Fruit fly (Drosophila melanogaster) whole organism, embryonic: ENCODE measurements around the gene CG13884.
A peak's percentile ranks its signal among the peaks of the same experiment; 100 is the strongest.

ENCODE experiments used
- CG10959 ChIP-seq: fragments of 200-800 bp; sonication (Bioruptor generic); IDR thresholded peaks from 2 replicates; pipeline ENCODE4 v1.3.6; 2022; ENCODE audit warnings: missing biosample characterization, missing genetic modification characterization
- CG11398 ChIP-seq: fragments of 200-800 bp; sonication (Bioruptor generic); optimal IDR thresholded peaks from 2 replicates; lab custom pipeline; 2016; ENCODE audit warnings: missing biosample characterization, missing genetic modification characterization
- CG13775 ChIP-seq: fragments of 200-800 bp; sonication (Bioruptor generic); optimal IDR thresholded peaks from 3 replicates; lab custom pipeline; 2017; ENCODE audit warnings: missing biosample characterization, mild to moderate bottlenecking, missing genetic modification characterization
- CG14860 ChIP-seq: fragments of 200-800 bp; sonication (Bioruptor generic); IDR thresholded peaks from 3 replicates; pipeline ENCODE4 v1.3.6; 2022; ENCODE audit warnings: missing biosample characterization, missing genetic modification characterization; ENCODE audit not compliant: partially characterized antibody
- CG15479 ChIP-seq: fragments of 200-800 bp; sonication (Bioruptor generic); optimal IDR thresholded peaks from 3 replicates; lab custom pipeline; 2019; ENCODE audit warnings: missing biosample characterization, mild to moderate bottlenecking, missing genetic modification characterization, moderate library complexity
- CG16813 ChIP-seq: fragments of 200-800 bp; sonication (Bioruptor generic); IDR thresholded peaks from 3 replicates; pipeline ENCODE4 v1.3.6; 2022; ENCODE audit warnings: missing biosample characterization, missing genetic modification characterization; ENCODE audit not compliant: partially characterized antibody
- CG17568 ChIP-seq: fragments of 200-800 bp; sonication (Bioruptor generic); optimal IDR thresholded peaks from 2 replicates; lab custom pipeline; 2018; ENCODE audit warnings: missing biosample characterization, mild to moderate bottlenecking, missing genetic modification characterization, moderate library complexity
- CG17612 ChIP-seq: fragments of 200-800 bp; sonication (Bioruptor generic); IDR thresholded peaks from 2 replicates; pipeline ENCODE4 v1.3.6; 2022; ENCODE audit warnings: missing biosample characterization, missing genetic modification characterization
- CG2120 ChIP-seq: fragments of 200-800 bp; sonication (Bioruptor generic); optimal IDR thresholded peaks from 3 replicates; lab custom pipeline; 2016; ENCODE audit warnings: missing biosample characterization, missing genetic modification characterization
- CG2875 ChIP-seq: fragments of 200-800 bp; sonication (Bioruptor generic); optimal IDR thresholded peaks from 2 replicates; lab custom pipeline; 2017; ENCODE audit warnings: missing biosample characterization, mild to moderate bottlenecking, missing genetic modification characterization, missing genetic modification reagents
- CG33213 ChIP-seq: fragments of 200-800 bp; sonication (Bioruptor generic); optimal IDR thresholded peaks from 3 replicates; lab custom pipeline; 2016; ENCODE audit warnings: missing biosample characterization, missing genetic modification characterization
- CG34224 ChIP-seq: fragments of 200-800 bp; sonication (Bioruptor generic); IDR thresholded peaks from 3 replicates; pipeline ENCODE4 v1.3.6; 2022; ENCODE audit warnings: missing biosample characterization, missing genetic modification characterization; ENCODE audit not compliant: partially characterized antibody
- CG34376 ChIP-seq: fragments of 200-800 bp; sonication (Bioruptor generic); optimal IDR thresholded peaks from 2 replicates; lab custom pipeline; 2018; ENCODE audit warnings: missing biosample characterization, mild to moderate bottlenecking, missing genetic modification characterization
- CG3847 ChIP-seq: fragments of 200-800 bp; sonication (Bioruptor generic); IDR thresholded peaks from 2 replicates; pipeline ENCODE4 v1.3.6; 2022; ENCODE audit warnings: missing biosample characterization, missing genetic modification characterization
- CG4617 ChIP-seq: fragments of 200-800 bp; sonication (Bioruptor generic); optimal IDR thresholded peaks from 3 replicates; lab custom pipeline; 2016; ENCODE audit warnings: missing biosample characterization, missing genetic modification characterization, borderline replicate concordance
- CG4730 ChIP-seq: fragments of 200-800 bp; sonication (Bioruptor generic); IDR thresholded peaks from 2 replicates; pipeline ENCODE4 v1.3.6; 2022; ENCODE audit warnings: missing biosample characterization, missing genetic modification characterization
- CG7987 ChIP-seq: fragments of 200-800 bp; sonication (Bioruptor generic); optimal IDR thresholded peaks from 2 replicates; lab custom pipeline; 2018; ENCODE audit warnings: missing biosample characterization, mild to moderate bottlenecking, missing genetic modification characterization, moderate library complexity
- CG9797 ChIP-seq: fragments of 200-800 bp; sonication (Bioruptor generic); optimal IDR thresholded peaks from 3 replicates; lab custom pipeline; 2018; ENCODE audit warnings: missing biosample characterization, mild to moderate bottlenecking, missing genetic modification characterization
- CoRest ChIP-seq: fragments of 200-800 bp; sonication (Bioruptor generic); optimal IDR thresholded peaks from 3 replicates; lab custom pipeline; 2018; ENCODE audit warnings: missing biosample characterization, mild to moderate bottlenecking, missing genetic modification characterization, moderate library complexity
- Doc2 ChIP-seq: fragments of 200-800 bp; sonication (Bioruptor generic); IDR thresholded peaks from 2 replicates; pipeline ENCODE4 v1.3.6; 2022; ENCODE audit warnings: missing biosample characterization, missing genetic modification characterization
- Ets97D ChIP-seq: fragments of 200-800 bp; sonication (Bioruptor generic); optimal IDR thresholded peaks from 3 replicates; lab custom pipeline; 2016; ENCODE audit warnings: missing biosample characterization, missing genetic modification characterization
- Hr3 ChIP-seq: fragments of 200-800 bp; sonication (Bioruptor generic); optimal IDR thresholded peaks from 3 replicates; lab custom pipeline; 2016; ENCODE audit warnings: missing biosample characterization, missing genetic modification characterization
- Hr51 ChIP-seq, 2 experiments: fragments of 200-800 bp; sonication (Bioruptor generic); optimal IDR thresholded peaks; 2 replicates in 1 of 2; 3 replicates in 1 of 2; lab custom pipeline; 2016 to 2018; ENCODE audit warnings: missing biosample characterization in 2 of 2, missing genetic modification characterization in 2 of 2, mild to moderate bottlenecking in 1 of 2, moderate library complexity in 1 of 2
- Hr78 ChIP-seq, 2 experiments: fragments of 200-800 bp in 1 of 2; fragments of >200 bp in 1 of 2; sonication (Bioruptor generic) in 1 of 2; optimal IDR thresholded peaks; 2 replicates each; lab custom pipeline; 2017 to 2019; ENCODE audit warnings: missing biosample characterization in 2 of 2, missing genetic modification characterization in 2 of 2, mild to moderate bottlenecking in 1 of 2, moderate library complexity in 1 of 2
- Hsf ChIP-seq: fragments of 200-800 bp; sonication (Bioruptor generic); optimal IDR thresholded peaks from 3 replicates; lab custom pipeline; 2016; ENCODE audit warnings: missing biosample characterization, missing genetic modification characterization
- Lhr ChIP-seq: fragments of 200-800 bp; sonication (Bioruptor generic); optimal IDR thresholded peaks from 3 replicates; lab custom pipeline; 2017; ENCODE audit warnings: mild to moderate bottlenecking, missing biosample characterization, missing genetic modification reagents, missing genetic modification characterization
- Max ChIP-seq: fragments of 200-800 bp; sonication (Bioruptor generic); optimal IDR thresholded peaks from 2 replicates; lab custom pipeline; 2016; ENCODE audit warnings: missing biosample characterization, mild to moderate bottlenecking, missing genetic modification characterization
- Nf-YC ChIP-seq: fragments of 200-800 bp; optimal IDR thresholded peaks from 3 replicates; lab custom pipeline; 2019; ENCODE audit warnings: missing biosample characterization, mild to moderate bottlenecking, missing genetic modification characterization, moderate library complexity
- Optix ChIP-seq: fragments of 200-800 bp; sonication (Bioruptor generic); IDR thresholded peaks from 3 replicates; pipeline ENCODE4 v1.3.6; 2022; ENCODE audit warnings: missing biosample characterization, missing genetic modification characterization
- ab ChIP-seq: fragments of 200-800 bp; sonication (Bioruptor generic); optimal IDR thresholded peaks from 2 replicates; lab custom pipeline; 2016; ENCODE audit warnings: missing biosample characterization, missing genetic modification characterization
- aop ChIP-seq: fragments of 200-800 bp; sonication (Bioruptor generic); IDR thresholded peaks from 2 replicates; pipeline ENCODE4 v1.3.6; 2022; ENCODE audit warnings: missing biosample characterization, missing genetic modification characterization
- ara ChIP-seq: fragments of 200-800 bp; sonication (Bioruptor generic); IDR thresholded peaks from 2 replicates; pipeline ENCODE4 v1.3.6; 2022; ENCODE audit warnings: missing biosample characterization, missing genetic modification characterization
- bowl ChIP-seq: fragments of 200-800 bp; sonication (Bioruptor generic); IDR thresholded peaks from 2 replicates; pipeline ENCODE4 v1.3.6; 2022; ENCODE audit warnings: missing biosample characterization, missing genetic modification characterization
- br ChIP-seq: fragments of >200 bp; optimal IDR thresholded peaks from 2 replicates; lab custom pipeline; 2017
- chn ChIP-seq: fragments of 200-800 bp; sonication (Bioruptor generic); optimal IDR thresholded peaks from 2 replicates; lab custom pipeline; 2016; ENCODE audit warnings: missing biosample characterization, missing genetic modification characterization
- crol ChIP-seq: fragments of 200-800 bp; sonication (Bioruptor generic); IDR thresholded peaks from 2 replicates; pipeline ENCODE4 v1.3.6; 2022; ENCODE audit warnings: missing biosample characterization, missing genetic modification characterization
- dimm ChIP-seq: fragments of 200-800 bp; sonication (Bioruptor generic); IDR thresholded peaks from 2 replicates; pipeline ENCODE4 v1.3.6; 2022; ENCODE audit warnings: missing biosample characterization, missing genetic modification characterization
- eve ChIP-seq, 2 experiments: fragments of >200 bp; optimal IDR thresholded peaks; 2 replicates each; lab custom pipeline; 2017; ENCODE audit warnings: missing biosample characterization in 2 of 2, missing genetic modification characterization in 2 of 2
- fd64A ChIP-seq: fragments of 200-800 bp; sonication (Bioruptor generic); optimal IDR thresholded peaks from 3 replicates; lab custom pipeline; 2018; ENCODE audit warnings: missing biosample characterization, mild to moderate bottlenecking, missing genetic modification characterization
- gem ChIP-seq: fragments of 200-800 bp; sonication (Bioruptor generic); optimal IDR thresholded peaks from 2 replicates; lab custom pipeline; 2019; ENCODE audit warnings: missing biosample characterization, mild to moderate bottlenecking, missing genetic modification characterization, moderate library complexity
- gsb-n ChIP-seq: fragments of 200-800 bp; sonication (Bioruptor generic); optimal IDR thresholded peaks from 3 replicates; lab custom pipeline; 2018; ENCODE audit warnings: missing biosample characterization, mild to moderate bottlenecking, missing genetic modification characterization
- hb ChIP-seq: fragments of 200-800 bp; sonication (Bioruptor generic); IDR thresholded peaks from 3 replicates; pipeline ENCODE4 v1.3.6; 2022; ENCODE audit warnings: missing biosample characterization, missing genetic modification characterization; ENCODE audit not compliant: partially characterized antibody
- nmo ChIP-seq: fragments of 200-800 bp; sonication (Bioruptor generic); optimal IDR thresholded peaks from 2 replicates; lab custom pipeline; 2018; ENCODE audit warnings: missing biosample characterization, mild to moderate bottlenecking, missing genetic modification characterization, moderate library complexity
- onecut ChIP-seq: fragments of 200-800 bp; sonication (Bioruptor generic); IDR thresholded peaks from 2 replicates; pipeline ENCODE4 v1.3.6; 2022; ENCODE audit warnings: missing biosample characterization, missing genetic modification characterization
- shn ChIP-seq: fragments of 200-800 bp; sonication (Bioruptor generic); optimal IDR thresholded peaks from 3 replicates; lab custom pipeline; 2016; ENCODE audit warnings: missing biosample characterization, missing genetic modification characterization
- tap ChIP-seq: fragments of 200-800 bp; optimal IDR thresholded peaks from 3 replicates; lab custom pipeline; 2019; ENCODE audit warnings: missing biosample characterization, mild to moderate bottlenecking, missing genetic modification characterization, moderate library complexity
- tll ChIP-seq, 2 experiments: fragments of 200-800 bp in 1 of 2; fragments of >200 bp in 1 of 2; sonication (Bioruptor generic) in 1 of 2; optimal IDR thresholded peaks; 2 replicates each; lab custom pipeline; 2017 to 2019; ENCODE audit warnings: missing biosample characterization in 2 of 2, missing genetic modification characterization in 2 of 2, mild to moderate bottlenecking in 1 of 2, moderate library complexity in 1 of 2
- unc-4 ChIP-seq: fragments of 200-800 bp; sonication (Bioruptor generic); IDR thresholded peaks from 2 replicates; pipeline ENCODE4 v1.3.6; 2022; ENCODE audit warnings: missing biosample characterization, missing genetic modification characterization; ENCODE audit not compliant: partially characterized antibody
- wdn ChIP-seq: fragments of 200-800 bp; sonication (Bioruptor generic); IDR thresholded peaks from 2 replicates; pipeline ENCODE4 v1.3.6; 2022; ENCODE audit warnings: missing biosample characterization, missing genetic modification characterization
- z ChIP-seq: fragments of 200-800 bp; sonication (Bioruptor generic); IDR thresholded peaks from 3 replicates; pipeline ENCODE4 v1.3.6; 2022; ENCODE audit warnings: missing biosample characterization, missing genetic modification characterization

Gene CG13884

dm6 chr3L:361201-361600, 5.0 kb downstream of the CG13884 start, which contains the start of the genes Cdc5 and CG1233 (continued):
- peak; percentile 77 for TF ChIP-seq CG2120 (GFP tag; lab: Kevin White, UChicago)
- peak; percentile 49; the same call in 1 of the 3 replicates for TF ChIP-seq CG16813 (GFP tag; lab: Robert Waterston, UW)
- no peak for TF ChIP-seq CG2875 (GFP tag; lab: Kevin White, UChicago)
- no peak; the same call in 1 of the 2 replicates for TF ChIP-seq onecut (GFP tag; lab: Robert Waterston, UW)
- no peak for TF ChIP-seq aop (GFP tag; lab: Robert Waterston, UW)
- no peak for TF ChIP-seq gsb-n (tag; lab: Kevin White, UChicago)
- TF ChIP-seq Hr3 (GFP tag; lab: Kevin White, UChicago) = peak; percentile 27
- no peak for TF ChIP-seq bowl (GFP tag; lab: Robert Waterston, UW)
- TF ChIP-seq CG4730 (GFP tag; lab: Robert Waterston, UW) = no peak
- TF ChIP-seq br (lab: Kevin White, UChicago) = no peak
- TF ChIP-seq gem (tag; lab: Kevin White, UChicago) = no peak
- no peak for TF ChIP-seq tll (GFP tag; optimal IDR thresholded peaks at IDR 0.05; lab: Kevin White, UChicago)
- 0 out of 3 replicates have a peak, but pooled peaks have one; percentile 8 for TF ChIP-seq Optix (GFP tag; lab: Robert Waterston, UW)
- no peak for TF ChIP-seq ab (GFP tag; lab: Kevin White, UChicago)
- no peak for TF ChIP-seq hb
- no peak for TF ChIP-seq Doc2 (GFP tag; lab: Robert Waterston, UW)
- TF ChIP-seq CG7987 (GFP tag; lab: Kevin White, UChicago) = peak; percentile 31
- TF ChIP-seq Max (GFP tag; lab: Kevin White, UChicago) = peak; percentile 37
- no peak for TF ChIP-seq eve (GFP tag; optimal IDR thresholded peaks at IDR 0.05; lab: Kevin White, UChicago)
- peak; percentile 78 for TF ChIP-seq nmo (GFP tag; lab: Kevin White, UChicago)
- TF ChIP-seq CG17568 (GFP tag; lab: Kevin White, UChicago) = no peak
- TF ChIP-seq wdn (GFP tag; lab: Robert Waterston, UW) = no peak
- peak; percentile 64 for TF ChIP-seq CG13775
- peak; percentile 58 for TF ChIP-seq Hsf (GFP tag; lab: Kevin White, UChicago)
- TF ChIP-seq Nf-YC (tag; lab: Kevin White, UChicago) = no peak
- peak; percentile 75 for TF ChIP-seq Ets97D (GFP tag; lab: Kevin White, UChicago)
- no peak for TF ChIP-seq Lhr (GFP tag; lab: Kevin White, UChicago)
- TF ChIP-seq shn (GFP tag; lab: Kevin White, UChicago) = peak; percentile 34
- TF ChIP-seq CoRest = peak; percentile 30
- no peak for TF ChIP-seq dimm (GFP tag; lab: Robert Waterston, UW)
- no peak for TF ChIP-seq tap (tag; lab: Kevin White, UChicago)
- peak; percentile 5 for TF ChIP-seq chn (GFP tag; lab: Kevin White, UChicago)
- no peak for TF ChIP-seq crol (GFP tag; lab: Robert Waterston, UW)
- peak; percentile 42; the same call in 1 of the 2 replicates for TF ChIP-seq ara (GFP tag; lab: Robert Waterston, UW)
- TF ChIP-seq CG17612 (GFP tag; lab: Robert Waterston, UW) = no peak
- peak; percentile 97 for TF ChIP-seq CG9797 (GFP tag; lab: Kevin White, UChicago)
- TF ChIP-seq z (GFP tag; lab: Robert Waterston, UW) = no peak
- peak; percentile 77 for TF ChIP-seq CG3847 (GFP tag; lab: Robert Waterston, UW)
- no peak for TF ChIP-seq fd64A (GFP tag; lab: Kevin White, UChicago)
- TF ChIP-seq CG11398 (GFP tag; lab: Kevin White, UChicago) = no peak
- TF ChIP-seq CG34224 (GFP tag; lab: Robert Waterston, UW) = peak; percentile 62; the same call in 2 of the 3 replicates
- no peak for TF ChIP-seq Hr78 (GFP tag; optimal IDR thresholded peaks at IDR 0.05; lab: Kevin White, UChicago)
- TF ChIP-seq CG4617 (GFP tag; lab: Kevin White, UChicago) = peak; percentile 48
- TF ChIP-seq unc-4 = peak; percentile 57; the same call in 1 of the 2 replicates
- no peak for TF ChIP-seq CG14860 (GFP tag; lab: Robert Waterston, UW)
- TF ChIP-seq Hr51 (GFP tag; optimal IDR thresholded peaks at IDR 0.05; lab: Kevin White, UChicago) = peak in 1 of 2 experiments; percentile 6
- peak; percentile 27 for TF ChIP-seq CG33213
- TF ChIP-seq CG15479 (GFP tag; lab: Kevin White, UChicago) = peak; percentile 16
- no peak for TF ChIP-seq CG10959 (GFP tag; lab: Robert Waterston, UW)
- peak; percentile 8 for TF ChIP-seq CG34376
